Fruit fly (Drosophila melanogaster) whole organism, wandering third instar larva: ENCODE measurements around the gene Tsp29Fb.
A peak's percentile ranks its signal among the peaks of the same experiment; 100 is the strongest.

Experiments
- Abd-B ChIP-seq: fragments of >200 bp; optimal IDR thresholded peaks from 2 replicates; lab custom pipeline; 2017; ENCODE audit warnings: missing biosample characterization, missing genetic modification characterization
- CG32264 ChIP-seq: fragments of 200-800 bp; sonication (Bioruptor generic); optimal IDR thresholded peaks from 2 replicates; lab custom pipeline; 2016; ENCODE audit warnings: missing biosample characterization, missing genetic modification characterization
- Dfd ChIP-seq: fragments of >200 bp; optimal IDR thresholded peaks from 2 replicates; lab custom pipeline; 2017; ENCODE audit warnings: missing biosample characterization, missing genetic modification characterization
- Dif ChIP-seq: fragments of 200-275, 200-300 bp; sonication (Bioruptor generic); optimal IDR thresholded peaks from 2 replicates; lab custom pipeline; 2018; ENCODE audit warnings: missing biosample characterization, missing genetic modification characterization; ENCODE audit not compliant: partially characterized antibody
- GATAd ChIP-seq: sonication (Bioruptor generic); optimal IDR thresholded peaks from 2 replicates; lab custom pipeline; 2016; ENCODE audit warnings: missing biosample characterization, missing genetic modification characterization
- HLH106 ChIP-seq: fragments of 200-800 bp; optimal IDR thresholded peaks from 3 replicates; lab custom pipeline; 2019; ENCODE audit warnings: missing biosample characterization, mild to moderate bottlenecking, missing genetic modification characterization, moderate library complexity
- Hnf4 ChIP-seq: fragments of 200-800 bp; sonication (Bioruptor generic); optimal IDR thresholded peaks from 2 replicates; lab custom pipeline; 2016; ENCODE audit warnings: missing biosample characterization, mild to moderate bottlenecking, missing genetic modification characterization
- Hr78 ChIP-seq: fragments of >200 bp; optimal IDR thresholded peaks from 2 replicates; lab custom pipeline; 2017; ENCODE audit warnings: missing biosample characterization, missing genetic modification characterization
- Hr83 ChIP-seq: fragments of 200-300 bp; sonication (Bioruptor generic); optimal IDR thresholded peaks from 2 replicates; lab custom pipeline; 2016; ENCODE audit warnings: missing biosample characterization, mild to moderate bottlenecking, missing genetic modification characterization, moderate library complexity; ENCODE audit not compliant: poor library complexity, severe bottlenecking
- Jra ChIP-seq: sonication (Bioruptor generic); optimal IDR thresholded peaks from 2 replicates; lab custom pipeline; 2016; ENCODE audit warnings: missing biosample characterization, missing genetic modification characterization
- Mio ChIP-seq: sonication (Bioruptor generic); optimal IDR thresholded peaks from 2 replicates; lab custom pipeline; 2016; ENCODE audit warnings: missing biosample characterization, missing genetic modification characterization
- Myc ChIP-seq: fragments of >200 bp; optimal IDR thresholded peaks from 2 replicates; lab custom pipeline; 2017
- N ChIP-seq: fragments of >200 bp; optimal IDR thresholded peaks from 2 replicates; lab custom pipeline; 2018; ENCODE audit warnings: missing biosample characterization, missing external identifiers, missing genetic modification characterization
- OdsH ChIP-seq: fragments of 200-800 bp; sonication (Bioruptor generic); optimal IDR thresholded peaks from 2 replicates; lab custom pipeline; 2016; ENCODE audit warnings: missing biosample characterization, mild to moderate bottlenecking, missing genetic modification characterization
- Rel ChIP-seq, 2 experiments: fragments of 200-800 bp; sonication (Bioruptor generic) in 1 of 2; optimal IDR thresholded peaks; 2 replicates in 1 of 2; 3 replicates in 1 of 2; lab custom pipeline; 2016 to 2019; ENCODE audit warnings: mild to moderate bottlenecking in 2 of 2, missing biosample characterization in 2 of 2, missing genetic modification characterization in 2 of 2, moderate library complexity in 1 of 2
- Sp1 ChIP-seq: fragments of 200-800 bp; sonication (Bioruptor generic); optimal IDR thresholded peaks from 3 replicates; lab custom pipeline; 2019; ENCODE audit warnings: missing biosample characterization, mild to moderate bottlenecking, missing genetic modification characterization, moderate library complexity
- Vsx2 ChIP-seq: fragments of 200-300, 225-300 bp; sonication (Bioruptor generic); optimal IDR thresholded peaks from 2 replicates; lab custom pipeline; 2018; ENCODE audit warnings: missing biosample characterization, missing genetic modification characterization; ENCODE audit not compliant: partially characterized antibody
- br ChIP-seq: fragments of 200-800 bp; sonication (Bioruptor generic); optimal IDR thresholded peaks from 2 replicates; lab custom pipeline; 2016; ENCODE audit warnings: missing biosample characterization, missing genetic modification characterization
- brk ChIP-seq: fragments of 200-800 bp; sonication (Bioruptor generic); optimal IDR thresholded peaks from 2 replicates; lab custom pipeline; 2016; ENCODE audit warnings: missing biosample characterization, mild to moderate bottlenecking, missing genetic modification characterization
- dl ChIP-seq, 2 experiments: fragments of 175-275, 200-275 bp in 1 of 2; fragments of 200-275 bp in 1 of 2; sonication (Bioruptor generic); optimal IDR thresholded peaks; lab custom pipeline; 2018; ENCODE audit warnings: mild to moderate bottlenecking in 2 of 2, missing biosample characterization in 2 of 2, missing genetic modification characterization in 2 of 2, moderate library complexity in 2 of 2; ENCODE audit not compliant: partially characterized antibody in 2 of 2, insufficient read depth in 1 of 2
- dmrt93B ChIP-seq: fragments of 200-800 bp; sonication (Bioruptor generic); optimal IDR thresholded peaks from 2 replicates; lab custom pipeline; 2018; ENCODE audit warnings: missing biosample characterization, mild to moderate bottlenecking, missing genetic modification characterization
- dsf ChIP-seq: sonication (Bioruptor generic); optimal IDR thresholded peaks from 2 replicates; lab custom pipeline; 2016; ENCODE audit warnings: missing biosample characterization, missing genetic modification characterization, borderline replicate concordance
- ey ChIP-seq: fragments of 200-800 bp; sonication (Bioruptor generic); optimal IDR thresholded peaks from 2 replicates; lab custom pipeline; 2016; ENCODE audit warnings: missing biosample characterization, missing genetic modification characterization
- foxo ChIP-seq, 2 experiments: fragments of 200-800 bp; sonication (Bioruptor generic); optimal IDR thresholded peaks; 2 replicates in 1 of 2; 3 replicates in 1 of 2; lab custom pipeline; 2016 to 2017; ENCODE audit warnings: missing biosample characterization in 2 of 2, missing genetic modification characterization in 2 of 2
- fru ChIP-seq: fragments of 200-800 bp; sonication (Bioruptor generic); optimal IDR thresholded peaks from 3 replicates; lab custom pipeline; 2016; ENCODE audit warnings: missing biosample characterization, mild to moderate bottlenecking, missing genetic modification characterization
- h ChIP-seq: fragments of 200-800 bp; sonication (Bioruptor generic); optimal IDR thresholded peaks from 3 replicates; lab custom pipeline; 2016; ENCODE audit warnings: missing biosample characterization, mild to moderate bottlenecking, missing genetic modification characterization
- jim ChIP-seq: fragments of 175-275, 200-325 bp; sonication (Bioruptor generic); optimal IDR thresholded peaks from 2 replicates; lab custom pipeline; 2016; ENCODE audit warnings: missing biosample characterization, mild to moderate bottlenecking, missing genetic modification characterization
- lola ChIP-seq: fragments of >200 bp; optimal IDR thresholded peaks from 2 replicates; lab custom pipeline; 2017; ENCODE audit warnings: missing biosample characterization, missing genetic modification characterization
- pan ChIP-seq: fragments of >200 bp; optimal IDR thresholded peaks from 2 replicates; lab custom pipeline; 2017
- psq ChIP-seq: fragments of 200-800 bp; sonication (Bioruptor generic); optimal IDR thresholded peaks from 3 replicates; lab custom pipeline; 2017; ENCODE audit warnings: missing biosample characterization, mild to moderate bottlenecking, missing genetic modification characterization, moderate library complexity
- rgr ChIP-seq: fragments of 200-800 bp; sonication (Bioruptor generic); optimal IDR thresholded peaks from 3 replicates; lab custom pipeline; 2016; ENCODE audit warnings: missing biosample characterization, mild to moderate bottlenecking, missing genetic modification characterization
- sage ChIP-seq: fragments of 200-800 bp; sonication (Bioruptor generic); optimal IDR thresholded peaks from 2 replicates; lab custom pipeline; 2016; ENCODE audit warnings: missing biosample characterization, mild to moderate bottlenecking, missing genetic modification characterization
- sv ChIP-seq: fragments of 200-800 bp; sonication (Bioruptor generic); optimal IDR thresholded peaks from 3 replicates; lab custom pipeline; 2016; ENCODE audit warnings: missing biosample characterization, missing genetic modification characterization
- usp ChIP-seq: fragments of >200 bp; optimal IDR thresholded peaks from 2 replicates; lab custom pipeline; 2017; ENCODE audit warnings: missing biosample characterization, missing genetic modification characterization
- woc ChIP-seq: sonication (Bioruptor generic); optimal IDR thresholded peaks from 2 replicates; lab custom pipeline; 2016; ENCODE audit warnings: missing biosample characterization, mild to moderate bottlenecking, missing genetic modification characterization

Tsp29Fb gene

dm6 chr2L:8915709-8916108 lies 21.5 kb upstream of the Tsp29Fb start:
- TF ChIP-seq lola (no peak), Hr78 (GFP tag; lab: Kevin White, UChicago) (no peak), rgr (GFP tag; lab: Kevin White, UChicago) (no peak), woc (GFP tag; lab: Kevin White, UChicago) (no peak), Dfd (GFP tag; lab: Kevin White, UChicago) (no peak), Vsx2 (GFP tag; lab: Kevin White, UChicago) (no peak), Dif (no peak), psq (GFP tag; lab: Kevin White, UChicago) (no peak), CG32264 (no peak), Mio (no peak), Sp1 (GFP tag; lab: Kevin White, UChicago) (no peak), dl (GFP tag; optimal IDR thresholded peaks at IDR 0.05; lab: Kevin White, UChicago; ENCODE audit: insufficient read depth in 1 of 2, partially characterized antibody in 2 of 2) (no peak), Hnf4 (GFP tag; lab: Kevin White, UChicago) (no peak), Rel (GFP tag; optimal IDR thresholded peaks at IDR 0.05; lab: Kevin White, UChicago) (no peak), Rel (tag; optimal IDR thresholded peaks at IDR 0.05; lab: Kevin White, UChicago) (no peak), brk (GFP tag; lab: Kevin White, UChicago) (no peak), Abd-B (GFP tag; lab: Kevin White, UChicago) (no peak), dsf (GFP tag; lab: Kevin White, UChicago) (no peak)
- TF ChIP-seq, all 38 proteins: peak for 0

dm6 chr2L:8919638-8920037 lies 17.6 kb upstream of the Tsp29Fb start:
- TF ChIP-seq ey (GFP tag; lab: Kevin White, UChicago) (no peak), lola (no peak), Myc (no peak), N (GFP tag; lab: Kevin White, UChicago) (no peak), Hr83 (GFP tag; lab: Kevin White, UChicago) (no peak), sage (no peak), Dfd (GFP tag; lab: Kevin White, UChicago) (no peak), pan (lab: Kevin White, UChicago) (no peak)

dm6 chr2L:8920294-8920693 lies 16.9 kb upstream of the Tsp29Fb start:
- TF ChIP-seq dl (GFP tag; optimal IDR thresholded peaks at IDR 0.05; lab: Kevin White, UChicago; ENCODE audit: insufficient read depth in 1 of 2, partially characterized antibody in 2 of 2) = no peak
- peak; percentile 76 for TF ChIP-seq sage
- peak; percentile 88 for TF ChIP-seq fru
- TF ChIP-seq HLH106 (tag; lab: Kevin White, UChicago) = peak; percentile 81
- no peak for TF ChIP-seq Mio
- TF ChIP-seq ey (GFP tag; lab: Kevin White, UChicago) = peak; percentile 82
- TF ChIP-seq Hnf4 (GFP tag; lab: Kevin White, UChicago) = peak; percentile 81
- TF ChIP-seq Sp1 (GFP tag; lab: Kevin White, UChicago) = peak; percentile 75
- peak; percentile 69 for TF ChIP-seq Rel (GFP tag; optimal IDR thresholded peaks at IDR 0.05; lab: Kevin White, UChicago)
- no peak for TF ChIP-seq Rel (tag; optimal IDR thresholded peaks at IDR 0.05; lab: Kevin White, UChicago)
- peak; percentile 87 for TF ChIP-seq OdsH (GFP tag; lab: Kevin White, UChicago)
- TF ChIP-seq br (GFP tag; lab: Kevin White, UChicago) = peak; percentile 78
- peak; percentile 55 for TF ChIP-seq CG32264
- TF ChIP-seq dsf (GFP tag; lab: Kevin White, UChicago) = no peak
- TF ChIP-seq jim (GFP tag; lab: Kevin White, UChicago) = no peak
- TF ChIP-seq GATAd (GFP tag; lab: Kevin White, UChicago) = no peak
- TF ChIP-seq sv (GFP tag; lab: Kevin White, UChicago) = no peak
- peak; percentile 89 for TF ChIP-seq rgr (GFP tag; lab: Kevin White, UChicago)
- peak; percentile 82 for TF ChIP-seq woc (GFP tag; lab: Kevin White, UChicago)
- TF ChIP-seq Jra = peak; percentile 46
- no peak for TF ChIP-seq pan (lab: Kevin White, UChicago)
- TF ChIP-seq brk (GFP tag; lab: Kevin White, UChicago) = peak; percentile 88
- TF ChIP-seq foxo (GFP tag; optimal IDR thresholded peaks at IDR 0.05; lab: Kevin White, UChicago) = peak in 1 of 2 experiments; percentile 89
- no peak for TF ChIP-seq Myc
- TF ChIP-seq dmrt93B (GFP tag; lab: Kevin White, UChicago) = peak; percentile 49
- no peak for TF ChIP-seq Abd-B (GFP tag; lab: Kevin White, UChicago)
- TF ChIP-seq Hr83 (GFP tag; lab: Kevin White, UChicago) = no peak
- peak; percentile 91 for TF ChIP-seq h (GFP tag; lab: Kevin White, UChicago)
- no peak for TF ChIP-seq usp (GFP tag; lab: Kevin White, UChicago)
- peak; percentile 79 for TF ChIP-seq psq (GFP tag; lab: Kevin White, UChicago)
- TF ChIP-seq, all 38 proteins: peak for 18
